Fruit fly (Drosophila melanogaster): ENCODE results near the gene Cln7.

The Cln7 gene

dm6 chr3L:7381359-7381976 is 36.5 kb upstream of the Cln7 start, which contains the start of the genes SMSr and smid (continued):
- peak; percentile 70 for TF ChIP-seq OdsH (GFP tag; optimal IDR thresholded peaks at IDR 0.05)
- peak; percentile 64 for TF ChIP-seq cyc (GFP tag; optimal IDR thresholded peaks at IDR 0.05)
- TF ChIP-seq dac (GFP tag; optimal IDR thresholded peaks at IDR 0.05), result peak; percentile 2
- TF ChIP-seq CG8632 (GFP tag; optimal IDR thresholded peaks at IDR 0.05), result no peak
- TF ChIP-seq CG7368 (GFP tag; optimal IDR thresholded peaks at IDR 0.05), result no peak
- TF ChIP-seq CG6792 (GFP tag; optimal IDR thresholded peaks at IDR 0.05), result peak; percentile 56
- peak; percentile 7 for TF ChIP-seq CG8319 (GFP tag; optimal IDR thresholded peaks at IDR 0.05)
- TF ChIP-seq CG31627 (GFP tag; optimal IDR thresholded peaks at IDR 0.05), result peak; percentile 70
- TF ChIP-seq Lpt (GFP tag; optimal IDR thresholded peaks at IDR 0.05), result peak; percentile 46
- peak; percentile 86 for TF ChIP-seq svp (GFP tag)
- peak; percentile 61 for TF ChIP-seq Eip75B (GFP tag; optimal IDR thresholded peaks at IDR 0.05)
- TF ChIP-seq lz (GFP tag; optimal IDR thresholded peaks at IDR 0.05), result peak; percentile 71
- TF ChIP-seq eg (GFP tag; IDR thresholded peaks at IDR 0.05), result no peak
- no peak for TF ChIP-seq fd85E (GFP tag; optimal IDR thresholded peaks at IDR 0.05)
- TF ChIP-seq CG3919 (GFP tag; optimal IDR thresholded peaks at IDR 0.05), result peak; percentile 58
- TF ChIP-seq CG9139 (GFP tag; optimal IDR thresholded peaks at IDR 0.05), result no peak
- TF ChIP-seq CG3032 (tag; optimal IDR thresholded peaks at IDR 0.05), result peak; percentile 56
- TF ChIP-seq CG10631 (GFP tag; optimal IDR thresholded peaks at IDR 0.05), result peak; percentile 55
- no peak for TF ChIP-seq Blimp-1 (GFP tag; optimal IDR thresholded peaks at IDR 0.05)
- TF ChIP-seq acj6 (GFP tag; optimal IDR thresholded peaks at IDR 0.05), result peak; percentile 71
- TF ChIP-seq CG6276 (GFP tag; optimal IDR thresholded peaks at IDR 0.05), result no peak
- TF ChIP-seq achi (GFP tag; optimal IDR thresholded peaks at IDR 0.05), result peak; percentile 44
- TF ChIP-seq spab (GFP tag; optimal IDR thresholded peaks at IDR 0.05), result no peak

- TF ChIP-seq Met (GFP tag; optimal IDR thresholded peaks at IDR 0.05), result no peak
- peak; percentile 97 for TF ChIP-seq svp (GFP tag)
Observed at dm6 chr3L:7380395-7380794, 35.4 kb upstream of the Cln7 start.

dm6 chr3L:7376830-7377229 is 31.8 kb upstream of the Cln7 start:
- TF ChIP-seq Ets21C (GFP tag; optimal IDR thresholded peaks at IDR 0.05) (no peak), salr (GFP tag; optimal IDR thresholded peaks at IDR 0.05) (no peak), fd85E (GFP tag; optimal IDR thresholded peaks at IDR 0.05) (no peak), net (GFP tag; optimal IDR thresholded peaks at IDR 0.05) (no peak), CG1621 (tag; optimal IDR thresholded peaks at IDR 0.05) (no peak), dsx (GFP tag; optimal IDR thresholded peaks at IDR 0.05; ENCODE audit: poor library complexity, severe bottlenecking) (no peak)

dm6 chr3L:7376151-7376550 is 31.2 kb upstream of the Cln7 start:
- TF ChIP-seq pdm3 (GFP tag; optimal IDR thresholded peaks at IDR 0.05) (no peak), acj6 (GFP tag; optimal IDR thresholded peaks at IDR 0.05) (no peak), CG1621 (tag; optimal IDR thresholded peaks at IDR 0.05) (no peak), CG10631 (GFP tag; optimal IDR thresholded peaks at IDR 0.05) (no peak), cyc (GFP tag; optimal IDR thresholded peaks at IDR 0.05) (no peak), dsx (GFP tag; optimal IDR thresholded peaks at IDR 0.05; ENCODE audit: poor library complexity, severe bottlenecking) (no peak), Sox102F (GFP tag; optimal IDR thresholded peaks at IDR 0.05) (no peak), CG8632 (GFP tag; optimal IDR thresholded peaks at IDR 0.05) (no peak), CG11762 (GFP tag; optimal IDR thresholded peaks at IDR 0.05; ENCODE audit: insufficient read depth) (no peak), Eip75B (GFP tag; optimal IDR thresholded peaks at IDR 0.05) (no peak), CG6276 (GFP tag; optimal IDR thresholded peaks at IDR 0.05) (no peak), Sox14 (GFP tag; optimal IDR thresholded peaks at IDR 0.05) (no peak), svp (GFP tag) (peak; percentile 6), topi (GFP tag; optimal IDR thresholded peaks at IDR 0.05) (no peak), ss (GFP tag; optimal IDR thresholded peaks at IDR 0.05) (no peak), vri (GFP tag; optimal IDR thresholded peaks at IDR 0.05) (peak; percentile 15)

All from whole organism, prepupa.